Worm (Caenorhabditis elegans) whole organism, mixed stage, embryonic: Measurements from ENCODE around the gene sex-1.

Source experiments
- ceh-83 ChIP-seq: fragments of 200-800 bp; sonication (Bioruptor generic); optimal IDR thresholded peaks from 2 replicates; lab custom pipeline; 2018; ENCODE audit warnings: mild to moderate bottlenecking, missing genetic modification characterization, missing compliant biosample characterization
- ces-1 ChIP-seq: fragments of 150-350 bp; optimal IDR thresholded peaks from 2 replicates; lab custom pipeline; 2014; ENCODE audit warnings: missing biosample characterization, missing genetic modification reagents, missing genetic modification characterization
- lin-13 ChIP-seq: fragments of 150-350 bp; optimal IDR thresholded peaks from 2 replicates; lab custom pipeline; 2014; ENCODE audit warnings: missing biosample characterization, missing genetic modification characterization
- lsy-2 ChIP-seq: fragments of 150-350 bp; optimal IDR thresholded peaks from 2 replicates; lab custom pipeline; 2014; ENCODE audit warnings: missing biosample characterization, missing genetic modification characterization
- mep-1 ChIP-seq: fragments of 150-350 bp; optimal IDR thresholded peaks from 2 replicates; lab custom pipeline; 2017; ENCODE audit warnings: missing biosample characterization, missing genetic modification reagents, missing genetic modification characterization, inconsistent platforms
- nhr-12 ChIP-seq: fragments of 150-350 bp; optimal IDR thresholded peaks from 2 replicates; lab custom pipeline; 2014; ENCODE audit warnings: missing biosample characterization, missing genetic modification characterization
- nhr-237 ChIP-seq: fragments of 150-350 bp; optimal IDR thresholded peaks from 2 replicates; lab custom pipeline; 2014; ENCODE audit warnings: missing biosample characterization, missing genetic modification characterization
- snpc-4 ChIP-seq: fragments of 150-350 bp; optimal IDR thresholded peaks from 2 replicates; lab custom pipeline; 2014; ENCODE audit warnings: missing biosample characterization, missing genetic modification characterization

ce11 chrX:10225845-10226244 is 20.6 kb upstream of the sex-1 start:
- TF ChIP-seq ces-1 (GFP tag; lab: Kevin White, UChicago) (no peak), snpc-4 (tag; lab: Kevin White, UChicago) (no peak), lin-13 (tag; lab: Kevin White, UChicago) (no peak), lsy-2 (no peak), nhr-237 (no peak), ceh-83 (GFP tag; lab: Kevin White, UChicago) (no peak), nhr-12 (tag; lab: Kevin White, UChicago) (no peak), mep-1 (tag; lab: Kevin White, UChicago) (no peak)
